Worm (Caenorhabditis elegans) whole organism, L1 larva: ENCODE results near the gene T19B10.12.

Experiments used
- aha-1 ChIP-seq: fragments of 150-350 bp; optimal IDR thresholded peaks from 2 replicates; lab custom pipeline; 2014; ENCODE audit warnings: missing biosample characterization, missing genetic modification characterization
- aly-2 ChIP-seq: fragments of 150-350 bp; optimal IDR thresholded peaks from 2 replicates; lab custom pipeline; 2014; ENCODE audit warnings: missing biosample characterization, missing genetic modification characterization
- ama-1 ChIP-seq: fragments of 150-350 bp; optimal IDR thresholded peaks from 2 replicates; lab custom pipeline; 2014
- ceh-88 ChIP-seq: fragments of 200-800 bp; sonication (Bioruptor generic); IDR thresholded peaks from 2 replicates; pipeline ENCODE4 v1.3.6; 2022; ENCODE audit warnings: missing genetic modification characterization, missing compliant biosample characterization
- dsc-1 ChIP-seq: sonication (generic microtip); optimal IDR thresholded peaks from 2 replicates; lab custom pipeline; 2016; ENCODE audit warnings: mild to moderate bottlenecking, missing genetic modification characterization, missing compliant biosample characterization
- efl-1 ChIP-seq, 4 experiments: fragments of 150-350 bp; optimal IDR thresholded peaks in 3 of 4; peaks in 1 of 4; 1 replicate in 1 of 4; 2 replicates in 3 of 4; lab custom pipeline; 2014; ENCODE audit warnings: missing biosample characterization in 2 of 4, missing genetic modification characterization in 2 of 4, missing genetic modification reagents in 2 of 4
- efl-3 ChIP-seq: fragments of 200-800 bp; sonication (Bioruptor generic); optimal IDR thresholded peaks from 2 replicates; lab custom pipeline; 2018; ENCODE audit warnings: mild to moderate bottlenecking, missing genetic modification characterization, missing compliant biosample characterization
- egl-13 ChIP-seq: sonication (generic microtip); optimal IDR thresholded peaks from 2 replicates; lab custom pipeline; 2016; ENCODE audit warnings: missing genotype, missing genetic modification reagents, missing genetic modification characterization, missing compliant biosample characterization
- egl-27 ChIP-seq, 2 experiments: fragments of 150-350 bp in 1 of 2; sonication (generic microtip); optimal IDR thresholded peaks; 3 replicates each; lab custom pipeline; 2017 to 2018; ENCODE audit warnings: missing biosample characterization in 2 of 2, missing genetic modification characterization in 2 of 2, missing genetic modification reagents in 2 of 2
- elt-2 ChIP-seq: sonication (generic microtip); optimal IDR thresholded peaks from 2 replicates; lab custom pipeline; 2016; ENCODE audit warnings: missing genetic modification characterization, mild to moderate bottlenecking, inconsistent platforms, missing compliant biosample characterization, missing genetic modification reagents
- ets-5 ChIP-seq: fragments of 200-800 bp; sonication (Bioruptor generic); IDR thresholded peaks from 2 replicates; pipeline ENCODE4 v1.3.6; 2022; ENCODE audit warnings: missing genetic modification characterization, missing compliant biosample characterization
- fkh-10 ChIP-seq: sonication (generic microtip); optimal IDR thresholded peaks from 2 replicates; lab custom pipeline; 2017; ENCODE audit warnings: missing biosample characterization, missing genetic modification reagents, missing genetic modification characterization
- fkh-4 ChIP-seq: sonication (generic microtip); optimal IDR thresholded peaks from 2 replicates; lab custom pipeline; 2016; ENCODE audit warnings: missing compliant biosample characterization, missing genetic modification characterization, borderline replicate concordance
- fkh-8 ChIP-seq: sonication (generic microtip); optimal IDR thresholded peaks from 2 replicates; lab custom pipeline; 2016; ENCODE audit warnings: mild to moderate bottlenecking, missing genetic modification characterization, missing compliant biosample characterization
- hlh-4 ChIP-seq: sonication (generic microtip); optimal IDR thresholded peaks from 2 replicates; lab custom pipeline; 2016; ENCODE audit warnings: mild to moderate bottlenecking, missing genetic modification characterization, missing compliant biosample characterization
- hpl-2 ChIP-seq: fragments of 150-350 bp; optimal IDR thresholded peaks from 2 replicates; lab custom pipeline; 2014; ENCODE audit warnings: missing biosample characterization, missing genetic modification reagents, missing genetic modification characterization
- irx-1 ChIP-seq: sonication (generic microtip); optimal IDR thresholded peaks from 2 replicates; lab custom pipeline; 2016; ENCODE audit warnings: missing genetic modification characterization, missing compliant biosample characterization
- lin-14 ChIP-seq: fragments of 200-800 bp; sonication (Bioruptor generic); optimal IDR thresholded peaks from 2 replicates; lab custom pipeline; 2018; ENCODE audit warnings: mild to moderate bottlenecking, missing genetic modification characterization, moderate library complexity, missing compliant biosample characterization
- lin-15B ChIP-seq: fragments of 150-350 bp; sonication (generic microtip); optimal IDR thresholded peaks from 3 replicates; lab custom pipeline; 2014; ENCODE audit warnings: missing biosample characterization, missing genetic modification characterization
- lin-39 ChIP-seq: fragments of 150-350 bp; optimal IDR thresholded peaks from 2 replicates; lab custom pipeline; 2014; ENCODE audit warnings: missing biosample characterization, missing genetic modification reagents, missing genetic modification characterization
- lir-3 ChIP-seq: sonication (generic microtip); optimal IDR thresholded peaks from 2 replicates; lab custom pipeline; 2016; ENCODE audit warnings: mild to moderate bottlenecking, missing genetic modification characterization, moderate library complexity, missing compliant biosample characterization; ENCODE audit not compliant: poor library complexity
- lsy-2 ChIP-seq, 2 experiments: fragments of 150-350 bp; optimal IDR thresholded peaks; 2 replicates each; lab custom pipeline; 2014; ENCODE audit warnings: missing biosample characterization in 2 of 2, missing genetic modification characterization in 2 of 2
- mef-2 ChIP-seq: fragments of 150-350 bp; optimal IDR thresholded peaks from 2 replicates; lab custom pipeline; 2014; ENCODE audit warnings: missing biosample characterization, missing genetic modification characterization
- nhr-11 ChIP-seq: fragments of 150-350 bp; optimal IDR thresholded peaks from 2 replicates; lab custom pipeline; 2014; ENCODE audit warnings: missing biosample characterization, missing genetic modification characterization
- nhr-12 ChIP-seq: sonication (generic microtip); optimal IDR thresholded peaks from 2 replicates; lab custom pipeline; 2017; ENCODE audit warnings: missing biosample characterization, missing genetic modification characterization
- nhr-19 ChIP-seq: fragments of 200-800 bp; sonication (Bioruptor generic); conservative IDR thresholded peaks from 2 replicates; pipeline ENCODE4 v1.3.6; 2022; ENCODE audit warnings: missing genetic modification characterization, missing compliant biosample characterization
- nhr-237 ChIP-seq: fragments of 150-350 bp; optimal IDR thresholded peaks from 2 replicates; lab custom pipeline; 2014; ENCODE audit warnings: missing biosample characterization, missing genetic modification characterization
- nhr-71 ChIP-seq: sonication (generic microtip); optimal IDR thresholded peaks from 2 replicates; lab custom pipeline; 2016; ENCODE audit warnings: mild to moderate bottlenecking, missing genetic modification characterization, moderate library complexity, missing compliant biosample characterization
- nhr-76 ChIP-seq: sonication (generic microtip); optimal IDR thresholded peaks from 2 replicates; lab custom pipeline; 2017; ENCODE audit warnings: missing biosample characterization, missing genetic modification characterization
- nhr-77 ChIP-seq: fragments of 150-350 bp; optimal IDR thresholded peaks from 2 replicates; lab custom pipeline; 2014; ENCODE audit warnings: missing biosample characterization, missing genetic modification characterization
- pqm-1 ChIP-seq: sonication (generic microtip); optimal IDR thresholded peaks from 3 replicates; lab custom pipeline; 2017; ENCODE audit warnings: missing biosample characterization, missing genetic modification characterization
- rnt-1 ChIP-seq: sonication (generic microtip); optimal IDR thresholded peaks from 2 replicates; lab custom pipeline; 2016; ENCODE audit warnings: mild to moderate bottlenecking, missing genetic modification characterization, moderate library complexity, missing compliant biosample characterization
- skn-1 ChIP-seq: fragments of 150-350 bp; optimal IDR thresholded peaks from 2 replicates; lab custom pipeline; 2014; ENCODE audit warnings: missing biosample characterization, missing genetic modification characterization
- sup-37 ChIP-seq: fragments of 200-800 bp; sonication (Bioruptor generic); optimal IDR thresholded peaks from 2 replicates; lab custom pipeline; 2018; ENCODE audit warnings: mild to moderate bottlenecking, missing genetic modification characterization, missing compliant biosample characterization
- tbx-2 ChIP-seq: sonication (generic microtip); optimal IDR thresholded peaks from 2 replicates; lab custom pipeline; 2016; ENCODE audit warnings: missing genetic modification characterization, missing compliant biosample characterization
- unc-130 ChIP-seq: fragments of 150-350 bp; optimal IDR thresholded peaks from 2 replicates; lab custom pipeline; 2017; ENCODE audit warnings: missing biosample characterization, missing genetic modification characterization, inconsistent platforms
- unc-30 ChIP-seq: sonication (generic microtip); optimal IDR thresholded peaks from 2 replicates; lab custom pipeline; 2017; ENCODE audit warnings: missing biosample characterization, missing genetic modification characterization
- unc-98 ChIP-seq: fragments of 200-800 bp; sonication (Bioruptor generic); IDR thresholded peaks from 2 replicates; pipeline ENCODE4 v1.3.6; 2022; ENCODE audit warnings: missing genetic modification characterization, missing compliant biosample characterization
- xbp-1 ChIP-seq: sonication (generic microtip); optimal IDR thresholded peaks from 2 replicates; lab custom pipeline; 2016; ENCODE audit warnings: missing genetic modification characterization, missing compliant biosample characterization
- ztf-11 ChIP-seq, 2 experiments: sonication (generic microtip); optimal IDR thresholded peaks; 2 replicates each; lab custom pipeline; 2016 to 2017; ENCODE audit warnings: missing genetic modification characterization in 2 of 2, missing biosample characterization in 1 of 2, missing compliant biosample characterization in 1 of 2

Gene T19B10.12

ce11 chrV:11250735-11251134 is at the start of gene T19B10.12:
T19B10.12 (plus strand) TSS chrV:11251035.
- TF ChIP-seq nhr-77 (tag; lab: Kevin White, UChicago) (no peak), aly-2 (tag; lab: Kevin White, UChicago) (no peak), rnt-1 (tag; lab: Kevin White, UChicago) (no peak), ceh-88 (GFP tag; lab: Robert Waterston, UW) (no peak), xbp-1 (no peak), aha-1 (tag; lab: Kevin White, UChicago) (no peak), egl-13 (no peak), skn-1 (tag; lab: Kevin White, UChicago) (no peak), irx-1 (no peak), efl-3 (GFP tag; lab: Kevin White, UChicago) (no peak), pqm-1 (tag; lab: Kevin White, UChicago) (no peak), unc-98 (no peak), dsc-1 (tag; lab: Kevin White, UChicago) (no peak), nhr-19 (GFP tag; lab: Robert Waterston, UW) (no peak), hlh-4 (tag; lab: Kevin White, UChicago) (no peak)

- TF ChIP-seq hlh-4 (tag; lab: Kevin White, UChicago) (peak; percentile 99), fkh-8 (tag; lab: Kevin White, UChicago) (peak; percentile 8), egl-27 (tag; optimal IDR thresholded peaks at IDR 0.05; lab: Kevin White, UChicago) (no peak), rnt-1 (tag; lab: Kevin White, UChicago) (no peak), fkh-10 (GFP tag; lab: Kevin White, UChicago) (no peak), lin-15B (tag; lab: Kevin White, UChicago) (no peak), nhr-71 (tag; lab: Kevin White, UChicago) (peak; percentile 17), elt-2 (tag; lab: Kevin White, UChicago) (peak; percentile 50), hpl-2 (no peak), unc-30 (tag; lab: Kevin White, UChicago) (no peak), ets-5 (no peak), efl-1 (optimal IDR thresholded peaks at IDR 0.05; lab: Kevin White, UChicago) (no peak), efl-1 (GFP tag; optimal IDR thresholded peaks at IDR 0.05 in 1 of 2; lab: Kevin White, UChicago) (peak in 1 of 2 experiments; percentile 47)
Observed at ce11 chrV:11201826-11202565, 48.8 kb upstream of the T19B10.12 start, which contains the start of gene K10D6.4. K10D6.4 (plus strand) TSS chrV:11201925.

- TF ChIP-seq unc-130 (tag; lab: Kevin White, UChicago) (no peak), ama-1 (lab: Kevin White, UChicago) (no peak), nhr-12 (tag; lab: Kevin White, UChicago) (no peak), lin-39 (tag; lab: Kevin White, UChicago) (no peak), nhr-237 (tag; lab: Kevin White, UChicago) (no peak), sup-37 (GFP tag; lab: Kevin White, UChicago) (no peak), dsc-1 (tag; lab: Kevin White, UChicago) (no peak), fkh-4 (tag; lab: Kevin White, UChicago) (no peak), ceh-88 (GFP tag; lab: Robert Waterston, UW) (no peak), lsy-2 (tag; optimal IDR thresholded peaks at IDR 0.05; lab: Kevin White, UChicago) (no peak), fkh-8 (tag; lab: Kevin White, UChicago) (no peak), hlh-4 (tag; lab: Kevin White, UChicago) (no peak), ets-5 (no peak), irx-1 (no peak), mef-2 (no peak), ztf-11 (tag; optimal IDR thresholded peaks at IDR 0.05; lab: Kevin White, UChicago) (no peak)
- TF ChIP-seq, all 84 proteins: peak for 0
Observed at ce11 chrV:11204452-11204851, 46.4 kb upstream of the T19B10.12 start.

ce11 chrV:11206467-11206866 is 44.4 kb upstream of the T19B10.12 start:
- TF ChIP-seq nhr-76 (tag; lab: Kevin White, UChicago) = no peak
- TF ChIP-seq pqm-1 (tag; lab: Kevin White, UChicago) = no peak
- TF ChIP-seq unc-130 (tag; lab: Kevin White, UChicago) = no peak
- no peak for TF ChIP-seq lsy-2 (tag; optimal IDR thresholded peaks at IDR 0.05; lab: Kevin White, UChicago)
- no peak for TF ChIP-seq lir-3 (tag; lab: Kevin White, UChicago)
- no peak for TF ChIP-seq lin-15B (tag; lab: Kevin White, UChicago)
- TF ChIP-seq nhr-11 (tag; lab: Kevin White, UChicago) = no peak
- no peak for TF ChIP-seq skn-1 (tag; lab: Kevin White, UChicago)
- TF ChIP-seq lin-14 (GFP tag; lab: Kevin White, UChicago) = no peak
- no peak for TF ChIP-seq tbx-2 (tag; lab: Kevin White, UChicago)
